Worm (Caenorhabditis elegans): ENCODE data around the gene C09E9.1.

C09E9.1 gene

DNA sequence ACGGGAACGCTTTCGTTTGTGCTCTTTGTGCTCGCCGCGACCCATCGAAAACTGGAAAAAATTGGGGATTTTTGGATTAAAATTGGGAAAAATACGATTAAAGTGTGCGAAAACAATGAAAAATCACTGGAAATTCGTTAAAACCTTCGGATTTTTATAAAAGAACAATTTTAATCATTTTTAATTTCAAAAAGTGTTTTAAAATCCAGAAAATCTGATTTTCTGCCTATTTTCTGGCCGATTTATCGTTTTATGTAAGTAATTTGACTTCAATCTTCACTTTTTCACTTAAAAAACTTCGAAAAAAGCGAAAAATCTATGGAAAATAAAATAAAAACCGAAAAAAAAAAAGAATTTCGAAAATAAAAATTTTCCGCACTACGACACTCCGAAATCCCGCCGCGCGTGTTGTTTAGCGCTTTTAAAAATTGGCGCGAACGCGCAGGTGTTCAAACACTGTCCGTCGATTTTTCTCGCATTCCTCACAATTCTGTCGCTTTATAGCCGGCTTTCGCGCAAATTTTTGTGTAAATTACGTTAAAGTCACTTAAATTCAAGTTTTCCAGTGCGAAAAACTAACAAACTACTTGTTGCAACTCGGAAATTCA lies 35.0 kb downstream of the C09E9.1 start, which contains the start of the genes ddx-46 and F53H1.4:
Gene ddx-46, minus strand, starts transcription at position 51 of the 608 bp plus-strand sequence.
Gene F53H1.4, plus strand, starts transcription at position 567 of the 608 bp plus-strand sequence.
- no peak for TF ChIP-seq T22C8.4 (GFP tag; IDR thresholded peaks at IDR 0.05)
- no peak for TF ChIP-seq klf-2 (GFP tag; conservative IDR thresholded peaks at IDR 0.05)
- no peak for TF ChIP-seq ztf-23 (GFP tag; IDR thresholded peaks at IDR 0.05)
- 0 out of 2 replicates have a peak, but pooled peaks have one; percentile 18 for TF ChIP-seq flt-1 (GFP tag; IDR thresholded peaks at IDR 0.05)

DNA sequence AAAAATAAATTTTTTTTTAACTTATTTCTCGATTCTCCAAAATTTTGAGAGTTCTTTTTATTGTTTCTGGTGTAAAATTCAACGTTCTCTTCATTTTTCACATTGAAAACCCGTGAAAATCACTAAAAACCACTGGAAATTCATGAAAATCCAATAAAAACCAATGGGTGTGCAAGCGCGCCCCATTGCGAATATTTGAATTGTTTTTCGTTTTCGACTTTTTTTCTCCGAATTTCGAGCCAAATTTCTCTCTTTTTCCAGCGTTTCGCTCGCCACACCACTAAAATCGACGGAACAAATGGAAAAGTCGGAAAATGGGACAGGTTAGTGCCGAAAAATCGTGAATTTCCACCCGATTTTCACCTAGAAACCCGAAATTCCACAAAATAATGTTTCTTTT lies 35.7 kb downstream of the C09E9.1 start:
- TF ChIP-seq ztf-23 (GFP tag; IDR thresholded peaks at IDR 0.05) (no peak), T22C8.4 (GFP tag; IDR thresholded peaks at IDR 0.05) (no peak), cog-1 (tag; optimal IDR thresholded peaks at IDR 0.05) (no peak), tab-1 (GFP tag; IDR thresholded peaks at IDR 0.05) (no peak), med-1 (GFP tag; optimal IDR thresholded peaks at IDR 0.05; ENCODE audit: insufficient read depth) (no peak), klf-2 (GFP tag; conservative IDR thresholded peaks at IDR 0.05) (no peak)

Measured in whole organism, midembryonic.